Worm (Caenorhabditis elegans) whole organism, early embryonic: ENCODE results near the gene srg-5.

Source experiments
- B0310.2 ChIP-seq: sonication (generic microtip); optimal IDR thresholded peaks from 2 replicates; lab custom pipeline; 2016; ENCODE audit warnings: mild to moderate bottlenecking, missing genetic modification characterization, missing compliant biosample characterization
- F13C5.2 ChIP-seq: sonication (generic microtip); optimal IDR thresholded peaks from 2 replicates; lab custom pipeline; 2017; ENCODE audit warnings: mild to moderate bottlenecking, missing genetic modification characterization, inconsistent platforms, missing compliant biosample characterization
- aly-1 ChIP-seq: sonication (generic microtip); optimal IDR thresholded peaks from 2 replicates; lab custom pipeline; 2016; ENCODE audit warnings: missing genetic modification characterization, missing compliant biosample characterization
- ama-1 ChIP-seq: fragments of 150-350 bp; optimal IDR thresholded peaks from 2 replicates; lab custom pipeline; 2014
- ceh-13 ChIP-seq: fragments of 200-800 bp; sonication (Bioruptor generic); optimal IDR thresholded peaks from 2 replicates; lab custom pipeline; 2018; ENCODE audit warnings: mild to moderate bottlenecking, missing genetic modification characterization, missing compliant biosample characterization
- ets-7 ChIP-seq: sonication (generic microtip); optimal IDR thresholded peaks from 2 replicates; lab custom pipeline; 2016; ENCODE audit warnings: missing genotype, missing genetic modification characterization, missing compliant biosample characterization
- pes-1 ChIP-seq: fragments of 200-800 bp; sonication (Bioruptor generic); IDR thresholded peaks from 2 replicates; pipeline ENCODE4 v1.3.6; 2022; ENCODE audit warnings: missing genetic modification reagents, missing genetic modification characterization, missing compliant biosample characterization
- tbx-37 ChIP-seq: fragments of 200-800 bp; sonication (Bioruptor generic); conservative IDR thresholded peaks from 2 replicates; pipeline ENCODE4 v1.3.6; 2022; ENCODE audit warnings: missing genetic modification reagents, missing genetic modification characterization, missing compliant biosample characterization

DNA sequence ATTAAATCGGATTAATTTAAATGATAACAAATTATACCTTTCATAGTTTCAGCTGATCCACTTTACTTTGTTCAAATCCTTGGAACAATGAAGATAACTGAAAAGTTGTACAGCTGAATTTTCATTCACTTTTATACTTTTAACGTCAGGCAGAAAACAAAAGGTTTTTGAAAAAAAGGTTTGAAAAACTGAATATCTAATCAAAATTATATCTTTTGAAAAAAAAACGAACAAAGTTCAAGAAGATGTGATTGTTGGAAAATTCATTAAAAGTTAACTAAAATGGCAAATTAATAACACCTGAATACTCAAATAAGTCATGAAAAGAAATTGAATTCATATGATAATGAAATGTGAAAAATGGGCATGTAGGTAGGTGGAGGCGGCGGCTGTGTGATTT is 27.7 kb downstream of the srg-5 start, which contains the start of gene T12A2.21:
- TF ChIP-seq aly-1 (tag; lab: Kevin White, UChicago) = no peak
- no peak for TF ChIP-seq ama-1 (lab: Kevin White, UChicago)
- TF ChIP-seq ets-7 = no peak
- no peak for TF ChIP-seq F13C5.2 (tag; lab: Kevin White, UChicago)
- TF ChIP-seq ceh-13 (GFP tag; lab: Kevin White, UChicago) = no peak
- no peak for TF ChIP-seq pes-1 (GFP tag; lab: Robert Waterston, UW)
- TF ChIP-seq B0310.2 (tag; lab: Kevin White, UChicago) = no peak
- TF ChIP-seq tbx-37 (GFP tag; lab: Robert Waterston, UW) = no peak
